Worm (Caenorhabditis elegans): ENCODE measurements around the gene clec-70.

DNA sequence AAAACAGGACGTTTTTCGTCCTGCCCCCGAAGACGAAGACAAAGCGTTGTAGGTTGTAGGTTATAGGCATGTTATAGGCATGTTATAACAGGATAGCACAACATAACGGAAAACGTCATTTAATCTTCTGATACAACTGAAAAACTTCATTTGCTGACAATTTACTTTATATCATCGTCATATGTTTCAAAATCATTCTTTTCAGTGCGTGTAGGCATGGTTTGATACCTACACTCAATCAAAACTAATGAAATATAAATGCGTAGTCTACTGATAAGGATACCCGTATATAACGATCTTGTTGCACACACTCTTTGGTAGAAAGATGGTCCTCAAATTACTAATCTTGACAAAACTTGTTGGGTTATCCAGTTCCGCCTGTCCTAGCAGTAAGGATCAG is 24.2 kb downstream of the clec-70 start, which contains the start of gene clec-74:
- TF ChIP-seq ceh-13 (GFP tag; optimal IDR thresholded peaks at IDR 0.05) = no peak
- TF ChIP-seq sea-1 (GFP tag; conservative IDR thresholded peaks at IDR 0.05) = no peak
- no peak for TF ChIP-seq ets-7 (tag; optimal IDR thresholded peaks at IDR 0.05)
- TF ChIP-seq scrt-1 (GFP tag; IDR thresholded peaks at IDR 0.05) = no peak
- no peak for TF ChIP-seq F13C5.2 (tag; optimal IDR thresholded peaks at IDR 0.05)
